Worm (Caenorhabditis elegans): ENCODE measurements around the gene nhr-133.

Gene nhr-133

DNA sequence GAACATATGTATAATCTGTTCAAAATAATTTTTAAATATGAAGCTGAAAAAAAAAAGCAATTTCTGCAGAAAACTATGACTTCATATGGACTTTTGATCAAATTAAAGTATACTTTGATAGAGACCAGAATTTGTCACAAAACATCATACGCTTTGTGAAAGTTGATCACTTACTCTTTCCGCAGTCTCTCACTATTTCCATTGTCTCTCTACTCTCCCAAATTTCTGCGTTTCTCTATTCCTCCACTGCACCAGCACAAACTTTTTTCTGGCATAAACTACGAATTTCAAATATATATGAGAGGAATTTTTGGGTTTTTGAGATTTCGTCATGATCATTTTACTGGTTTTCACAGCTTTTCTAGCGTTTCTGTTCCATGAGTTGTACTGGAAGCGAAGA is 23.9 kb upstream of the nhr-133 start, which contains the start of gene cyp-33C4:
TSS of gene cyp-33C4 (plus strand) at position 293 of the 400 bp plus-strand sequence.
- TF ChIP-seq nhr-2 (tag; optimal IDR thresholded peaks at IDR 0.05) (no peak), mls-2 (tag; optimal IDR thresholded peaks at IDR 0.05) (no peak), tbx-8 (GFP tag; optimal IDR thresholded peaks at IDR 0.05) (no peak), nhr-237 (tag; optimal IDR thresholded peaks at IDR 0.05) (no peak), ham-2 (GFP tag; optimal IDR thresholded peaks at IDR 0.05) (no peak), sem-2 (GFP tag; optimal IDR thresholded peaks at IDR 0.05) (no peak), unc-62 (GFP tag; optimal IDR thresholded peaks at IDR 0.05) (no peak), lsy-2 (tag; optimal IDR thresholded peaks at IDR 0.05) (no peak), unc-39 (tag; optimal IDR thresholded peaks at IDR 0.05) (no peak), flh-1 (GFP tag; optimal IDR thresholded peaks at IDR 0.05) (no peak), pha-4 (tag; optimal IDR thresholded peaks at IDR 0.05) (no peak), ces-1 (GFP tag; optimal IDR thresholded peaks at IDR 0.05) (no peak), mep-1 (tag; optimal IDR thresholded peaks at IDR 0.05) (no peak)

DNA sequence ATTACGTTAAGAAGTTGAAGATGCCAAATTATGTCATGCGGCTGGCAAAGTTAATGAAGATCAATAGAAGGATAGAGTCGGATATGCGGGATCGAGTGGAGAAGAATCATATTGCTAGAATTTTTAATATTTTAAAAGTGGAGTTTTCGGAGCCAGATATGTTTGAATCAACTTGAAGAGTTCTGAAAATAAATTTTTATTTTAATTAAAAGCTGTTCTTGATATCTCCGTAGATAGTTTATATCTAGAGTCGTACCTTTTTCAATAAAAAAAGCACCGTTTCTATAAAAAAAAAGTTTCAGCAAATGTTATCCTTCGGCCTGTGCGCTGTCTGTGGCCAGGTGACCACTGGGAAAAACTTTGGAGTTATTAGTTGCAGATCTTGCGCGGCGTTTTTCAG is 21.3 kb upstream of the nhr-133 start, which contains the start of gene nhr-96:
TSS of gene nhr-96 (plus strand) at position 301 of the 400 bp plus-strand sequence.
- no peak for TF ChIP-seq blmp-1 (tag; optimal IDR thresholded peaks at IDR 0.05)
- TF ChIP-seq snpc-4 (tag; optimal IDR thresholded peaks at IDR 0.05) = no peak
- TF ChIP-seq hlh-1 (tag; optimal IDR thresholded peaks at IDR 0.05) = no peak
- no peak for TF ChIP-seq nhr-28 (tag; optimal IDR thresholded peaks at IDR 0.05)
- TF ChIP-seq ceh-83 (GFP tag; optimal IDR thresholded peaks at IDR 0.05) = no peak
- no peak for TF ChIP-seq flh-1 (GFP tag; optimal IDR thresholded peaks at IDR 0.05)
- TF ChIP-seq sem-2 (GFP tag; optimal IDR thresholded peaks at IDR 0.05) = no peak

DNA sequence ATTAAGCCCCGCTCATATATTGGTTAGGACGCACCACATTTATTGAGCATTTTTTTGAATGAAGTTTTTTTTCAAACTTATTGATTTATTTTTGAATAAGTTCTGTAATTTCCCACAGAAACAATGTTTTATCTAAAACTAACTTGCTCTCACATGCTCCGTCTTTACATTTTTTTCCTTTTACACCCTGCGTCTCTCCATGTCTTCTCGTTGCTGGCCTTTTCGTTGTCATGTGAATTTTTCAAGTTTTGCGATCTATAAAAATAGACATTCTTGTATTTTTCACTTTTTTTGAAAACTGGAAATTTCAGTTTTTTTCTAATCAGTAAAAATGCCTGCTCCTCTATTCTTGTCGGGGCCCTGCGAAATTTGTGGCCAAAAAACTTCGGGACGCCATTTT is 19.0 kb upstream of the nhr-133 start, which contains the start of gene nhr-134:
TSS of gene nhr-134 (plus strand) at position 312 of the 400 bp plus-strand sequence.
- TF ChIP-seq lin-13 (tag; optimal IDR thresholded peaks at IDR 0.05) (no peak), nhr-76 (tag; optimal IDR thresholded peaks at IDR 0.05) (no peak), lsy-2 (tag; optimal IDR thresholded peaks at IDR 0.05) (no peak), ceh-83 (GFP tag; optimal IDR thresholded peaks at IDR 0.05) (no peak), ceh-39 (tag; optimal IDR thresholded peaks at IDR 0.05) (no peak), elt-1 (tag; optimal IDR thresholded peaks at IDR 0.05; ENCODE audit: borderline replicate concordance, insufficient read depth) (no peak), hlh-1 (tag; optimal IDR thresholded peaks at IDR 0.05) (no peak), nhr-12 (tag; optimal IDR thresholded peaks at IDR 0.05) (no peak), mls-2 (tag; optimal IDR thresholded peaks at IDR 0.05) (no peak), M03D4.4 (tag; optimal IDR thresholded peaks at IDR 0.05) (no peak), mep-1 (tag; optimal IDR thresholded peaks at IDR 0.05) (no peak), ztf-11 (tag; optimal IDR thresholded peaks at IDR 0.05) (no peak), unc-39 (tag; optimal IDR thresholded peaks at IDR 0.05) (no peak), ceh-43 (GFP tag; optimal IDR thresholded peaks at IDR 0.05) (no peak), ces-1 (GFP tag; optimal IDR thresholded peaks at IDR 0.05) (no peak), sptf-1 (tag; optimal IDR thresholded peaks at IDR 0.05) (no peak), sem-2 (GFP tag; optimal IDR thresholded peaks at IDR 0.05) (no peak)

DNA sequence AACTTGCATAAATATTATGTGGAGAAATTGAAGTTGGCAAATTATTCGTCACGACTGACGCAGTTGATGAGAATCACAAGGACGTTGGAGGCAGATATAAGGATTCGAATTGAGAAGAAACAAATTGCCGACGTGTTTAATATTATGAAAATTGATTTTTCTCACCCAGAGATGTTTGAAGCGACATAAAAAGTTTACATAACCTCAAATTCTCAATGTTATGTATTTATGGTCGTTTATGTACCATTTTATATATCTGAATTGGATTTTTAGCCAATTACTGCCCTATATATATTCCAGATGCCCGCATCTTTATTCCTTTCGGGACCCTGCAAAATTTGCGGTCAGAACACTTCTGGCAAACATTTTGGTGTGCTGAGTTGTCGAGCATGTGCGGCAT is 16.9 kb upstream of the nhr-133 start, which contains the start of gene nhr-126:
TSS of gene nhr-126 (plus strand) at position 301 of the 400 bp plus-strand sequence.
- TF ChIP-seq unc-39 (tag; optimal IDR thresholded peaks at IDR 0.05) (no peak), tbx-8 (GFP tag; optimal IDR thresholded peaks at IDR 0.05) (no peak), ces-1 (GFP tag; optimal IDR thresholded peaks at IDR 0.05) (no peak), lin-32 (GFP tag; optimal IDR thresholded peaks at IDR 0.05) (no peak), flh-1 (GFP tag; optimal IDR thresholded peaks at IDR 0.05) (no peak), mab-5 (tag; optimal IDR thresholded peaks at IDR 0.05) (no peak), cnd-1 (tag; optimal IDR thresholded peaks at IDR 0.05) (no peak), M03D4.4 (tag; optimal IDR thresholded peaks at IDR 0.05) (no peak), ceh-39 (tag; optimal IDR thresholded peaks at IDR 0.05) (no peak)

DNA sequence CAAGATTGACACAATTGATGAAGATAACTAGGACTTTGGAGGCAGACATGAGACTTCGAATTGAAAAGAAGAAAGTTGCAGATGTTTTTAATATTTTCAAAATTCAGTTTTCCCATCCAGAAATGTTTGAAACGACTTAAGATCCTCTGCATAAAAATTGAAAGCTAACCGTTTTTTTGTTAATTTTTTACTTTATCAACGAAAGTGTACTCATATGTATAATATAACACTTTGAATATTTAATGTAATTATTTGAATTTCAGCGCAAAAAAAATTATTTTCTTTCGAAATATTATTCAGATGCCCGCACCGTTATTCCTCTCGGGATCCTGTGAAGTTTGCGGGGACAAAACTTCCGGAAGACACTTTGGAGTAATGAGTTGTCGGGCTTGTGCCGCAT is 15.0 kb upstream of the nhr-133 start, which contains the start of gene nhr-18:
TSS of gene nhr-18 (plus strand) at position 301 of the 400 bp plus-strand sequence.
- TF ChIP-seq ceh-83 (GFP tag; optimal IDR thresholded peaks at IDR 0.05) = no peak
- TF ChIP-seq flh-1 (GFP tag; optimal IDR thresholded peaks at IDR 0.05) = no peak
- no peak for TF ChIP-seq tbx-8 (GFP tag; optimal IDR thresholded peaks at IDR 0.05)
- no peak for TF ChIP-seq mls-2 (tag; optimal IDR thresholded peaks at IDR 0.05)
- no peak for TF ChIP-seq ceh-39 (tag; optimal IDR thresholded peaks at IDR 0.05)
- no peak for TF ChIP-seq unc-62 (GFP tag; optimal IDR thresholded peaks at IDR 0.05)
- TF ChIP-seq lin-32 (GFP tag; optimal IDR thresholded peaks at IDR 0.05) = no peak
- TF ChIP-seq lin-13 (tag; optimal IDR thresholded peaks at IDR 0.05) = no peak
- TF ChIP-seq snpc-4 (tag; optimal IDR thresholded peaks at IDR 0.05) = no peak
- TF ChIP-seq unc-39 (tag; optimal IDR thresholded peaks at IDR 0.05) = no peak
- TF ChIP-seq mab-5 (tag; optimal IDR thresholded peaks at IDR 0.05) = no peak
- no peak for TF ChIP-seq ztf-11 (tag; optimal IDR thresholded peaks at IDR 0.05)
- no peak for TF ChIP-seq lsy-2 (tag; optimal IDR thresholded peaks at IDR 0.05)
- no peak for TF ChIP-seq hlh-1 (tag; optimal IDR thresholded peaks at IDR 0.05)
- no peak for TF ChIP-seq pha-4 (tag; optimal IDR thresholded peaks at IDR 0.05)
- no peak for TF ChIP-seq nhr-76 (tag; optimal IDR thresholded peaks at IDR 0.05)
- TF ChIP-seq nhr-12 (tag; optimal IDR thresholded peaks at IDR 0.05) = no peak
- TF ChIP-seq elt-1 (tag; optimal IDR thresholded peaks at IDR 0.05; ENCODE audit: borderline replicate concordance, insufficient read depth) = no peak

Measured in whole organism, mixed stage, embryonic.